Fruit fly (Drosophila melanogaster) whole organism: ENCODE measurements around the gene CG43750.

Experiments used
- CG8478 ChIP-seq: fragments of >200 bp; optimal IDR thresholded peaks from 2 replicates; lab custom pipeline; 2018; ENCODE audit warnings: inconsistent platforms
- Dll ChIP-seq: fragments of >200 bp; optimal IDR thresholded peaks from 2 replicates; lab custom pipeline; 2017
- EcR ChIP-seq, 2 experiments: fragments of >200 bp; optimal IDR thresholded peaks; 2 replicates each; lab custom pipeline; 2017; ENCODE audit warnings: missing biosample characterization in 2 of 2, missing genetic modification characterization in 2 of 2, missing genetic modification reagents in 2 of 2
- pan ChIP-seq: fragments of >200 bp; optimal IDR thresholded peaks from 2 replicates; lab custom pipeline; 2017
- usp ChIP-seq: fragments of >200 bp; optimal IDR thresholded peaks from 2 replicates; lab custom pipeline; 2017; ENCODE audit warnings: missing biosample characterization, missing genetic modification characterization, mixed read lengths

DNA sequence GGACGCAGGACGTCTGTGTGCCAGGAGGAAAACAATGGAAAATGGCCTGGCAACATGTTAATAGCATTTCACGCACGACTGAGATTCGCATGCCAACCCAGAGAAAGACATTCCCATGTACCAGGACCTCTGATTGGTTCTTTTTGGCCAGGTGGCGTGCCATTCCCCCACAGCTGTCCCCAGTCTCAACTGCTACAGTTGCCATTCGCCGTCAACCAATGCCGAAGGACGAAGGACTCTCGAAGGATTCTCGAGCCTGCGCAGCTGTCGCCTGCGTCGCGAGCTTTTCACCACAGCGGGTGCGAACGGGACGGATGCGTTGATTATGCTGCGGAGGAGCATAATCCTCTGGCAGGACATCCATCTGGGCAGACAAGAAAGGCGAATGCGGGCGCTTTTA, 9.4 kb upstream of the CG43750 start, which contains the start of gene VGlut:
- TF ChIP-seq EcR (GFP tag; optimal IDR thresholded peaks at IDR 0.05; lab: Kevin White, UChicago) (no peak), usp (GFP tag; lab: Kevin White, UChicago) (no peak), pan (lab: Kevin White, UChicago) (no peak), Dll (lab: Kevin White, UChicago) (no peak), CG8478 (lab: Kevin White, UChicago) (no peak)
